Fruit fly (Drosophila melanogaster) whole organism, embryonic: Measurements from ENCODE around the gene CG13369.
A peak's percentile ranks its signal among the peaks of the same experiment; 100 is the strongest.

Experiments used
- Abd-B ChIP-seq: fragments of 200-800 bp; sonication (Bioruptor generic); optimal IDR thresholded peaks from 2 replicates; lab custom pipeline; 2018; ENCODE audit warnings: missing biosample characterization, mild to moderate bottlenecking, missing genetic modification characterization, moderate library complexity
- BEAF-32 ChIP-seq: fragments of 200-800 bp; sonication (Bioruptor generic); optimal IDR thresholded peaks from 3 replicates; lab custom pipeline; 2017; ENCODE audit warnings: missing biosample characterization, missing genetic modification characterization, mild to moderate bottlenecking, moderate library complexity, missing genetic modification reagents
- C15 ChIP-seq: fragments of 200-800 bp; sonication (Bioruptor generic); IDR thresholded peaks from 3 replicates; pipeline ENCODE4 v1.3.6; 2022; ENCODE audit warnings: missing biosample characterization, missing genetic modification characterization
- CG10321 ChIP-seq: fragments of 200-800 bp; sonication (Bioruptor generic); IDR thresholded peaks from 2 replicates; pipeline ENCODE4 v1.3.6; 2022; ENCODE audit warnings: missing biosample characterization, missing genetic modification characterization
- CG10366 ChIP-seq: fragments of 200-800 bp; sonication (Bioruptor generic); IDR thresholded peaks from 2 replicates; pipeline ENCODE4 v1.3.6; 2022; ENCODE audit warnings: missing biosample characterization, missing genetic modification characterization
- CG11247 ChIP-seq: fragments of 200-800 bp; sonication (Bioruptor generic); IDR thresholded peaks from 2 replicates; pipeline ENCODE4 v1.3.6; 2022; ENCODE audit warnings: missing biosample characterization, missing genetic modification characterization
- CG12299 ChIP-seq: fragments of 200-800 bp; sonication (Bioruptor generic); optimal IDR thresholded peaks from 2 replicates; lab custom pipeline; 2018; ENCODE audit warnings: missing biosample characterization, mild to moderate bottlenecking, missing genetic modification characterization
- CG13296 ChIP-seq: fragments of 200-800 bp; sonication (Bioruptor generic); optimal IDR thresholded peaks from 3 replicates; lab custom pipeline; 2018; ENCODE audit warnings: missing biosample characterization, mild to moderate bottlenecking, missing genetic modification characterization
- CG14050 ChIP-seq: fragments of 200-800 bp; sonication (Bioruptor generic); IDR thresholded peaks from 3 replicates; pipeline ENCODE4 v1.3.6; 2022; ENCODE audit warnings: missing biosample characterization, missing genetic modification characterization
- CG14667 ChIP-seq: fragments of 200-800 bp; sonication (Bioruptor generic); IDR thresholded peaks from 2 replicates; pipeline ENCODE4 v1.3.6; 2022; ENCODE audit warnings: missing biosample characterization, missing genetic modification characterization
- CG2875 ChIP-seq: fragments of 200-800 bp; sonication (Bioruptor generic); optimal IDR thresholded peaks from 2 replicates; lab custom pipeline; 2017; ENCODE audit warnings: missing biosample characterization, mild to moderate bottlenecking, missing genetic modification characterization, missing genetic modification reagents
- CG30431 ChIP-seq: fragments of 200-800 bp; sonication (Bioruptor generic); optimal IDR thresholded peaks from 2 replicates; lab custom pipeline; 2017; ENCODE audit warnings: missing biosample characterization, missing genetic modification characterization
- CG31224 ChIP-seq: fragments of 200-800 bp; sonication (Bioruptor generic); IDR thresholded peaks from 2 replicates; pipeline ENCODE4 v1.3.6; 2022; ENCODE audit warnings: missing biosample characterization, missing genetic modification characterization
- CG3726 ChIP-seq: fragments of 200-800 bp; sonication (Bioruptor generic); IDR thresholded peaks from 3 replicates; pipeline ENCODE4, ENCODE4 v1.3.6; 2022; ENCODE audit warnings: missing biosample characterization, missing genetic modification characterization
- CG3995 ChIP-seq: fragments of 200-800 bp; sonication (Bioruptor generic); optimal IDR thresholded peaks from 3 replicates; lab custom pipeline; 2016; ENCODE audit warnings: missing biosample characterization, missing genetic modification characterization
- CG4820 ChIP-seq: fragments of 200-800 bp; sonication (Bioruptor generic); optimal IDR thresholded peaks from 3 replicates; lab custom pipeline; 2016; ENCODE audit warnings: missing biosample characterization, missing genetic modification characterization
- CG4854 ChIP-seq: fragments of 200-800 bp; sonication (Bioruptor generic); optimal IDR thresholded peaks from 2 replicates; lab custom pipeline; 2016; ENCODE audit warnings: missing biosample characterization, missing genetic modification characterization, inconsistent platforms
- CG6272 ChIP-seq: fragments of 200-800 bp; sonication (Bioruptor generic); IDR thresholded peaks from 2 replicates; pipeline ENCODE4 v1.3.6; 2022; ENCODE audit warnings: missing biosample characterization, missing genetic modification characterization
- CG6813 ChIP-seq: fragments of 200-800 bp; sonication (Bioruptor generic); optimal IDR thresholded peaks from 2 replicates; lab custom pipeline; 2017; ENCODE audit warnings: missing biosample characterization, missing genetic modification characterization, mild to moderate bottlenecking, moderate library complexity, missing genetic modification reagents
- CG7928 ChIP-seq: fragments of 200-800 bp; sonication (Bioruptor generic); optimal IDR thresholded peaks from 2 replicates; lab custom pipeline; 2017; ENCODE audit warnings: missing biosample characterization, mild to moderate bottlenecking, missing genetic modification characterization
- CG8281 ChIP-seq: fragments of 200-800 bp; sonication (Bioruptor generic); optimal IDR thresholded peaks from 2 replicates; lab custom pipeline; 2018; ENCODE audit warnings: missing biosample characterization, mild to moderate bottlenecking, missing genetic modification characterization, moderate library complexity
- CG9727 ChIP-seq: fragments of 200-800 bp; sonication (Bioruptor generic); optimal IDR thresholded peaks from 3 replicates; lab custom pipeline; 2017; ENCODE audit warnings: missing biosample characterization, mild to moderate bottlenecking, missing genetic modification characterization
- CoRest ChIP-seq: fragments of 200-800 bp; sonication (Bioruptor generic); optimal IDR thresholded peaks from 3 replicates; lab custom pipeline; 2018; ENCODE audit warnings: missing biosample characterization, mild to moderate bottlenecking, missing genetic modification characterization, moderate library complexity
- Hr78 ChIP-seq, 2 experiments: fragments of 200-800 bp in 1 of 2; fragments of >200 bp in 1 of 2; sonication (Bioruptor generic) in 1 of 2; optimal IDR thresholded peaks; 2 replicates each; lab custom pipeline; 2017 to 2019; ENCODE audit warnings: missing biosample characterization in 2 of 2, missing genetic modification characterization in 2 of 2, mild to moderate bottlenecking in 1 of 2, moderate library complexity in 1 of 2
- MESR4 ChIP-seq: fragments of 200-800 bp; sonication (Bioruptor generic); optimal IDR thresholded peaks from 2 replicates; lab custom pipeline; 2018; ENCODE audit warnings: missing biosample characterization, mild to moderate bottlenecking, missing genetic modification characterization, moderate library complexity
- NC2β ChIP-seq: fragments of 200-800 bp; sonication (Bioruptor generic); optimal IDR thresholded peaks from 2 replicates; lab custom pipeline; 2016; ENCODE audit warnings: missing biosample characterization, missing genetic modification characterization
- NFAT ChIP-seq: fragments of 200-800 bp; sonication (Bioruptor generic); IDR thresholded peaks from 2 replicates; pipeline ENCODE4 v1.3.6; 2022; ENCODE audit warnings: missing biosample characterization, missing genetic modification characterization
- Nf-YA ChIP-seq: fragments of 200-800 bp; sonication (Bioruptor generic); IDR thresholded peaks from 2 replicates; pipeline ENCODE4 v1.3.6; 2022; ENCODE audit warnings: missing biosample characterization, missing genetic modification characterization
- Oli ChIP-seq: fragments of 200-800 bp; sonication (Bioruptor generic); optimal IDR thresholded peaks from 2 replicates; lab custom pipeline; 2018; ENCODE audit warnings: missing biosample characterization, mild to moderate bottlenecking, missing genetic modification characterization, moderate library complexity
- Trl ChIP-seq, 3 experiments: fragments of >200 bp in 2 of 3; fragments of 200-800 bp in 1 of 3; sonication (Bioruptor generic) in 1 of 3; optimal IDR thresholded peaks; 2 replicates in 1 of 3; 3 replicates in 2 of 3; lab custom pipeline; 2016 to 2017; ENCODE audit warnings: missing biosample characterization in 1 of 3, missing genetic modification characterization in 1 of 3
- ase ChIP-seq: fragments of 200-800 bp; sonication (Bioruptor generic); IDR thresholded peaks from 3 replicates; pipeline ENCODE4 v1.3.6; 2022; ENCODE audit warnings: missing biosample characterization, missing genetic modification characterization
- ato ChIP-seq: fragments of 200-800 bp; sonication (Bioruptor generic); IDR thresholded peaks from 2 replicates; pipeline ENCODE4 v1.3.6; 2022; ENCODE audit warnings: missing biosample characterization, missing genetic modification characterization; ENCODE audit not compliant: partially characterized antibody
- bbx ChIP-seq: fragments of 200-800 bp; sonication (Bioruptor generic); IDR thresholded peaks from 2 replicates; pipeline ENCODE4 v1.3.6; 2022; ENCODE audit warnings: missing biosample characterization, missing genetic modification characterization; ENCODE audit not compliant: partially characterized antibody
- cg ChIP-seq: fragments of 200-800 bp; sonication (Bioruptor generic); optimal IDR thresholded peaks from 3 replicates; lab custom pipeline; 2019; ENCODE audit warnings: missing biosample characterization, mild to moderate bottlenecking, missing genetic modification characterization, moderate library complexity
- dati ChIP-seq: fragments of 200-800 bp; sonication (Bioruptor generic); IDR thresholded peaks from 2 replicates; pipeline ENCODE4 v1.3.6; 2022; ENCODE audit warnings: missing biosample characterization, missing genetic modification characterization
- dm ChIP-seq: fragments of 200-800 bp; sonication (Bioruptor generic); optimal IDR thresholded peaks from 3 replicates; lab custom pipeline; 2016; ENCODE audit warnings: missing biosample characterization, missing genetic modification characterization
- dmrt11E ChIP-seq: fragments of 200-800 bp; sonication (Bioruptor generic); optimal IDR thresholded peaks from 3 replicates; lab custom pipeline; 2018; ENCODE audit warnings: missing biosample characterization, mild to moderate bottlenecking, missing genetic modification characterization, moderate library complexity
- dmrt99B ChIP-seq: fragments of 200-800 bp; sonication (Bioruptor generic); optimal IDR thresholded peaks from 2 replicates; lab custom pipeline; 2018; ENCODE audit warnings: missing biosample characterization, mild to moderate bottlenecking, missing genetic modification characterization, moderate library complexity
- ftz-f1 ChIP-seq: fragments of 200-800 bp; sonication (Bioruptor generic); optimal IDR thresholded peaks from 2 replicates; lab custom pipeline; 2016; ENCODE audit warnings: missing biosample characterization, missing genetic modification characterization
- fu2 ChIP-seq: fragments of 200-800 bp; sonication (Bioruptor generic); optimal IDR thresholded peaks from 2 replicates; lab custom pipeline; 2016; ENCODE audit warnings: missing biosample characterization, missing genetic modification characterization
- grn ChIP-seq: fragments of 200-800 bp; sonication (Bioruptor generic); optimal IDR thresholded peaks from 3 replicates; lab custom pipeline; 2017; ENCODE audit warnings: missing biosample characterization, missing genetic modification characterization
- klu ChIP-seq: fragments of 200-800 bp; sonication (Bioruptor generic); IDR thresholded peaks from 2 replicates; pipeline ENCODE4 v1.3.6; 2022; ENCODE audit warnings: missing biosample characterization, missing genetic modification characterization
- kni ChIP-seq: fragments of 200-800 bp; sonication (Bioruptor generic); optimal IDR thresholded peaks from 3 replicates; lab custom pipeline; 2017; ENCODE audit warnings: mild to moderate bottlenecking, missing biosample characterization, missing genetic modification reagents, missing genetic modification characterization
- nerfin-2 ChIP-seq: fragments of 200-800 bp; sonication (Bioruptor generic); IDR thresholded peaks from 2 replicates; pipeline ENCODE4 v1.3.6; 2022; ENCODE audit warnings: missing biosample characterization, missing genetic modification characterization; ENCODE audit not compliant: partially characterized antibody
- nom ChIP-seq: fragments of 200-800 bp; sonication (Bioruptor generic); optimal IDR thresholded peaks from 2 replicates; lab custom pipeline; 2017; ENCODE audit warnings: missing biosample characterization, missing genetic modification characterization, mild to moderate bottlenecking, moderate library complexity, missing genetic modification reagents
- onecut ChIP-seq: fragments of 200-800 bp; sonication (Bioruptor generic); IDR thresholded peaks from 2 replicates; pipeline ENCODE4 v1.3.6; 2022; ENCODE audit warnings: missing biosample characterization, missing genetic modification characterization
- ro ChIP-seq: fragments of 200-800 bp; sonication (Bioruptor generic); IDR thresholded peaks from 2 replicates; pipeline ENCODE4 v1.3.6; 2022; ENCODE audit warnings: missing biosample characterization, missing genetic modification characterization
- sens ChIP-seq: fragments of 200-800 bp; sonication (Bioruptor generic); peaks from one replicate; lab custom pipeline; 2016; ENCODE audit warnings: missing biosample characterization, missing genetic modification characterization
- shn ChIP-seq: fragments of 200-800 bp; sonication (Bioruptor generic); optimal IDR thresholded peaks from 3 replicates; lab custom pipeline; 2016; ENCODE audit warnings: missing biosample characterization, missing genetic modification characterization
- so ChIP-seq: fragments of 200-800 bp; sonication (Bioruptor generic); IDR thresholded peaks from 3 replicates; pipeline ENCODE4 v1.3.6; 2022; ENCODE audit warnings: missing biosample characterization, missing genetic modification characterization
- zen ChIP-seq: fragments of 200-800 bp; sonication (Bioruptor generic); optimal IDR thresholded peaks from 3 replicates; lab custom pipeline; 2018; ENCODE audit warnings: missing biosample characterization, mild to moderate bottlenecking, missing genetic modification characterization, moderate library complexity

CG13369 gene

dm6 chrX:581825-582224 lies 41.4 kb upstream of the CG13369 start, which contains the start of gene vnd (continued):
- no peak for TF ChIP-seq zen (tag; lab: Kevin White, UChicago)
- TF ChIP-seq CG3995 (GFP tag; lab: Kevin White, UChicago): no peak
- peak; percentile 40 for TF ChIP-seq CG9727 (GFP tag; lab: Kevin White, UChicago)
- TF ChIP-seq CG7928 (GFP tag; lab: Kevin White, UChicago): no peak
- no peak for TF ChIP-seq dati (GFP tag; lab: Robert Waterston, UW)
- TF ChIP-seq CG13296 (GFP tag; lab: Kevin White, UChicago): no peak
- TF ChIP-seq CG4854: no peak
- TF ChIP-seq grn (GFP tag; lab: Kevin White, UChicago): peak; percentile 9
- TF ChIP-seq CG6813 (GFP tag; lab: Kevin White, UChicago): peak; percentile 29
- no peak for TF ChIP-seq CG6272 (GFP tag; lab: Robert Waterston, UW)
- no peak for TF ChIP-seq C15 (GFP tag; lab: Robert Waterston, UW)
- TF ChIP-seq CG3726 (GFP tag; lab: Robert Waterston, UW): no peak
- TF ChIP-seq nom (GFP tag; lab: Kevin White, UChicago): peak; percentile 16
- TF ChIP-seq ftz-f1 (GFP tag; lab: Kevin White, UChicago): no peak
- no peak for TF ChIP-seq bbx
- TF ChIP-seq cg: peak; percentile 38
- no peak for TF ChIP-seq klu
- TF ChIP-seq shn (GFP tag; lab: Kevin White, UChicago): no peak
- no peak for TF ChIP-seq BEAF-32 (GFP tag; lab: Kevin White, UChicago)
- peak; percentile 85 for TF ChIP-seq sens (GFP tag; lab: Kevin White, UChicago)
- TF ChIP-seq so (GFP tag; lab: Robert Waterston, UW): no peak
- TF ChIP-seq Nf-YA: no peak
- TF ChIP-seq CG8281 (tag; lab: Kevin White, UChicago): no peak
- TF ChIP-seq fu2: no peak
- TF ChIP-seq CG11247 (GFP tag; lab: Robert Waterston, UW): no peak
- TF ChIP-seq Trl (optimal IDR thresholded peaks at IDR 0.05; lab: Kevin White, UChicago): no peak
- TF ChIP-seq Trl (GFP tag; optimal IDR thresholded peaks at IDR 0.05; lab: Kevin White, UChicago): no peak
- no peak for TF ChIP-seq CG30431 (GFP tag; lab: Kevin White, UChicago)
- peak; percentile 4 for TF ChIP-seq CG4820
- no peak for TF ChIP-seq ato (GFP tag; lab: Robert Waterston, UW)
- no peak for TF ChIP-seq ro (GFP tag; lab: Robert Waterston, UW)
- TF ChIP-seq kni (GFP tag; lab: Kevin White, UChicago): no peak
- TF ChIP-seq NC2β (GFP tag; lab: Kevin White, UChicago): peak; percentile 15
- no peak for TF ChIP-seq Hr78 (GFP tag; optimal IDR thresholded peaks at IDR 0.05; lab: Kevin White, UChicago)
- no peak for TF ChIP-seq CG10366 (GFP tag; lab: Robert Waterston, UW)
- TF ChIP-seq MESR4: no peak
- no peak for TF ChIP-seq dmrt99B (tag; lab: Kevin White, UChicago)
- TF ChIP-seq CG10321: no peak
- TF ChIP-seq dm (GFP tag; lab: Kevin White, UChicago): no peak
- TF ChIP-seq CG14667: no peak
- TF ChIP-seq nerfin-2 (GFP tag; lab: Robert Waterston, UW): no peak
- TF ChIP-seq CG14050 (GFP tag; lab: Robert Waterston, UW): no peak
- TF ChIP-seq onecut (GFP tag; lab: Robert Waterston, UW): 0 out of 2 replicates have a peak, but pooled peaks have one; percentile 13
- no peak for TF ChIP-seq CoRest (tag; lab: Kevin White, UChicago)
- TF ChIP-seq ase (GFP tag; lab: Robert Waterston, UW): no peak
- TF ChIP-seq CG31224 (GFP tag; lab: Robert Waterston, UW): no peak
- peak; percentile 64 for TF ChIP-seq dmrt11E (tag; lab: Kevin White, UChicago)
- no peak for TF ChIP-seq CG12299 (tag; lab: Kevin White, UChicago)
- no peak for TF ChIP-seq Abd-B (GFP tag; lab: Kevin White, UChicago)
- TF ChIP-seq CG2875 (GFP tag; lab: Kevin White, UChicago): no peak
- no peak for TF ChIP-seq Oli
- no peak for TF ChIP-seq NFAT (GFP tag; lab: Robert Waterston, UW)
